Worm (Caenorhabditis elegans) whole organism, early embryonic: ENCODE measurements around the gene F56F10.1.

Source experiments
- B0310.2 ChIP-seq: sonication (generic microtip); optimal IDR thresholded peaks from 2 replicates; lab custom pipeline; 2016; ENCODE audit warnings: mild to moderate bottlenecking, missing genetic modification characterization, missing compliant biosample characterization
- F13C5.2 ChIP-seq: sonication (generic microtip); optimal IDR thresholded peaks from 2 replicates; lab custom pipeline; 2017; ENCODE audit warnings: mild to moderate bottlenecking, missing genetic modification characterization, inconsistent platforms, missing compliant biosample characterization
- aly-1 ChIP-seq: sonication (generic microtip); optimal IDR thresholded peaks from 2 replicates; lab custom pipeline; 2016; ENCODE audit warnings: missing genetic modification characterization, missing compliant biosample characterization
- ama-1 ChIP-seq: fragments of 150-350 bp; optimal IDR thresholded peaks from 2 replicates; lab custom pipeline; 2014
- ceh-13 ChIP-seq: fragments of 200-800 bp; sonication (Bioruptor generic); optimal IDR thresholded peaks from 2 replicates; lab custom pipeline; 2018; ENCODE audit warnings: mild to moderate bottlenecking, missing genetic modification characterization, missing compliant biosample characterization
- ceh-36 ChIP-seq: sonication (generic microtip); optimal IDR thresholded peaks from 2 replicates; lab custom pipeline; 2016; ENCODE audit warnings: missing genetic modification characterization, inconsistent platforms, missing compliant biosample characterization
- ets-7 ChIP-seq: sonication (generic microtip); optimal IDR thresholded peaks from 2 replicates; lab custom pipeline; 2016; ENCODE audit warnings: missing genotype, missing genetic modification characterization, missing compliant biosample characterization
- flt-1 ChIP-seq: fragments of 200-800 bp; sonication (Bioruptor generic); IDR thresholded peaks from 2 replicates; pipeline ENCODE4 v1.3.6; 2022; ENCODE audit warnings: missing genetic modification characterization, missing compliant biosample characterization
- hmbx-1 ChIP-seq: sonication (generic microtip); optimal IDR thresholded peaks from 2 replicates; lab custom pipeline; 2016; ENCODE audit warnings: mild to moderate bottlenecking, missing genetic modification characterization, missing compliant biosample characterization
- hmg-4 ChIP-seq: fragments of 200-800 bp; sonication (Bioruptor generic); optimal IDR thresholded peaks from 2 replicates; lab custom pipeline; 2018; ENCODE audit warnings: mild to moderate bottlenecking, missing genetic modification characterization, missing compliant biosample characterization
- hnd-1 ChIP-seq: sonication (generic microtip); optimal IDR thresholded peaks from 2 replicates; lab custom pipeline; 2016; ENCODE audit warnings: missing genetic modification characterization, missing compliant biosample characterization
- pes-1 ChIP-seq: fragments of 200-800 bp; sonication (Bioruptor generic); IDR thresholded peaks from 2 replicates; pipeline ENCODE4 v1.3.6; 2022; ENCODE audit warnings: missing genetic modification reagents, missing genetic modification characterization, missing compliant biosample characterization
- scrt-1 ChIP-seq: fragments of 200-800 bp; sonication (Bioruptor generic); IDR thresholded peaks from 2 replicates; pipeline ENCODE4 v1.3.6; 2022; ENCODE audit warnings: missing genetic modification characterization, missing compliant biosample characterization
- sea-1 ChIP-seq: fragments of 200-800 bp; sonication (Bioruptor generic); conservative IDR thresholded peaks from 2 replicates; pipeline ENCODE4 v1.3.6; 2022; ENCODE audit warnings: missing genetic modification characterization, missing compliant biosample characterization
- tbx-11 ChIP-seq: fragments of 200-800 bp; sonication (Bioruptor generic); IDR thresholded peaks from 2 replicates; pipeline ENCODE4 v1.3.6; 2022; ENCODE audit warnings: missing genetic modification characterization, missing compliant biosample characterization
- tbx-37 ChIP-seq: fragments of 200-800 bp; sonication (Bioruptor generic); conservative IDR thresholded peaks from 2 replicates; pipeline ENCODE4 v1.3.6; 2022; ENCODE audit warnings: missing genetic modification reagents, missing genetic modification characterization, missing compliant biosample characterization
- tra-4 ChIP-seq: sonication (generic microtip); optimal IDR thresholded peaks from 2 replicates; lab custom pipeline; 2017; ENCODE audit warnings: missing genetic modification characterization, missing compliant biosample characterization

Gene F56F10.1

DNA sequence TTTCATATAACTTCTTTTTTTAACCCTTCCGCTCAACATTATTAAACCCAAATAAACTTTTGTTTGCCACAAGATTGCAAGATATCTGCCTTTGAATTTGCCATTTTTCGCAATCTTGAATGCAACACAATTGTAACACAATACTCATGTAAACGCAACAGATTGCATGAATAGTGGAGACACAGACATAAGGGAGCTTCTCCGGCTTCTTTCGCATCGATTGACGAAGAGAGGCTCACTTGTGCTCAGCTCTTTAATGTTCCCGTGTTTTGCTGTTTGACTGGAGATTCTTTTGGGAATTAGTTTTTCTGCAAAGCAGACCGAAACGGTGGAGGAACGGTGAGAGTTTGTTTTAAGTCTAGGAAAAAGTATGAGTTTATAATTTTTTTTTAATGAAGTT is 13.0 kb upstream of the F56F10.1 start, which contains the start of gene F56F10.2:
F56F10.2 (plus strand) TSS at position 215 of the 400 bp plus-strand sequence.
- no peak for TF ChIP-seq B0310.2 (tag; lab: Kevin White, UChicago)
- TF ChIP-seq sea-1 (GFP tag; lab: Robert Waterston, UW): no peak
- no peak for TF ChIP-seq pes-1 (GFP tag; lab: Robert Waterston, UW)
- TF ChIP-seq F13C5.2 (tag; lab: Kevin White, UChicago): peak; percentile 31
- no peak for TF ChIP-seq flt-1 (GFP tag; lab: Robert Waterston, UW)

DNA sequence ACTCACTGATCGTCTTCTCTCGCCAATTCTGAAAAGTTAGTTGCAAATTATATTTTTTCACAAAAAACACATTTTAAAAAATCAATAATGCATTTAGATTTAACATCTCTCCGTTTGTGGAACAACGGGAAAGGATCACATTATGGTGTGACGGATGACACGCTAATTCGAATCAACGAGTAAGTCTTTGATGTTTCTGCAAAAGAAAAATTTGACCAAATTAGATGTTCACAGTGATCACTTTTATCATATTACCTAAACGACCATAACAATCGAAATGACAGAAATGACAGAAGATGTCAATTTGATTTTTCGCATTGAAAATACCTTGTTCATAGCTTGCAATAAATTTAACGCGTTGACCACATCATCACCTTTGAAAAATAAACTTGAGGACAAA is 11.0 kb upstream of the F56F10.1 start:
- no peak for TF ChIP-seq ceh-36 (tag; lab: Kevin White, UChicago)

DNA sequence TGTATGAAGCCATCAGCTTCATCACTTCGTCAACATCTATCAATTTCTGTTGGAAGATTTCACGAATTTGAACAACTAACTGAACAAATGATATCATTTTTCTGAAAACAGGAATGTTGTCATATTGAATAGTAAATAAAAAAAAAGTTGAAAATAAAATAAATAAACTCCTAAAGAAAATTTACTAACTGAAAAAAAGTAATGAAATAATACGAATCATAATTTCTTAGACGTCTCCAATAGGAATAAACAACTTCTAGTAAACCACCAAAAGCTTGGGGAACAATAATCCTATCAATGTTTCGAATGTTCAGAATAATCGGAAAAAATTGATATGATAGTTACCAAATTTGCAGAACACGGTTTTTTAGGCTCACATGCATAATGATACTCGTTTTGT is 8.9 kb upstream of the F56F10.1 start, which contains the start of gene cdo-1:
cdo-1 (minus strand) TSS at position 101 of the 400 bp plus-strand sequence.
- TF ChIP-seq F13C5.2 (tag; lab: Kevin White, UChicago): no peak
- no peak for TF ChIP-seq pes-1 (GFP tag; lab: Robert Waterston, UW)
- TF ChIP-seq tbx-11 (GFP tag; lab: Robert Waterston, UW): no peak
- no peak for TF ChIP-seq hnd-1 (tag; lab: Kevin White, UChicago)
- no peak for TF ChIP-seq ceh-13 (GFP tag; lab: Kevin White, UChicago)
- no peak for TF ChIP-seq B0310.2 (tag; lab: Kevin White, UChicago)
- TF ChIP-seq sea-1 (GFP tag; lab: Robert Waterston, UW): no peak
- TF ChIP-seq aly-1 (tag; lab: Kevin White, UChicago): no peak
- no peak for TF ChIP-seq scrt-1 (GFP tag; lab: Robert Waterston, UW)
- TF ChIP-seq ama-1: no peak
- TF ChIP-seq hmg-4: no peak
- no peak for TF ChIP-seq hmbx-1
- no peak for TF ChIP-seq flt-1 (GFP tag; lab: Robert Waterston, UW)
- TF ChIP-seq tbx-37 (GFP tag; lab: Robert Waterston, UW): no peak

DNA sequence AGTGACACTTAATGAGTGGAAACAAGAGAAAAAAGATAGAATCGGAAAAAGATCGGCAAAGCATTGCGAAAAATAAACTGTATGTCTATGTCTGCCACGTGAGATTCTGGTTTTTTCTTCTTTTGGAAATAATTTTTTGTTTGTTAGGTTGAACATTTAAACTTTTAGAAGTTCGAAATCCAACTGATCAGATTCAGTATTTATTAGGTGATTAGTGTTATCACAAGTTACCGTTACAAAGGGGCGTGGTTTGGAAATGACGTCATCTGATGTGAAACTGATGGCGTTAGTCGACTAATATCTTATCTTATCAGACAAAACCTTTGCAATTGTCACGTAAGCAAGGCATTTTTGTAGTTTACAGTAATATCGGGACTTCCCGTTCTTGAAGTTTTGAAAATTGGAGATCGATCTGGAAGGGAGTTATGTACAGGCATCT is 8.1 kb upstream of the F56F10.1 start:
- no peak for TF ChIP-seq B0310.2 (tag; lab: Kevin White, UChicago)
- TF ChIP-seq ets-7 (tag; lab: Kevin White, UChicago): no peak

ce11 chrX:865214-865613 is 7.2 kb upstream of the F56F10.1 start:
- TF ChIP-seq hmbx-1 (no peak), scrt-1 (GFP tag; lab: Robert Waterston, UW) (no peak), pes-1 (GFP tag; lab: Robert Waterston, UW) (peak; percentile 62), ama-1 (no peak), tbx-37 (GFP tag; lab: Robert Waterston, UW) (no peak), ceh-36 (tag; lab: Kevin White, UChicago) (no peak), sea-1 (GFP tag; lab: Robert Waterston, UW) (no peak), tra-4 (tag; lab: Kevin White, UChicago) (no peak)

DNA sequence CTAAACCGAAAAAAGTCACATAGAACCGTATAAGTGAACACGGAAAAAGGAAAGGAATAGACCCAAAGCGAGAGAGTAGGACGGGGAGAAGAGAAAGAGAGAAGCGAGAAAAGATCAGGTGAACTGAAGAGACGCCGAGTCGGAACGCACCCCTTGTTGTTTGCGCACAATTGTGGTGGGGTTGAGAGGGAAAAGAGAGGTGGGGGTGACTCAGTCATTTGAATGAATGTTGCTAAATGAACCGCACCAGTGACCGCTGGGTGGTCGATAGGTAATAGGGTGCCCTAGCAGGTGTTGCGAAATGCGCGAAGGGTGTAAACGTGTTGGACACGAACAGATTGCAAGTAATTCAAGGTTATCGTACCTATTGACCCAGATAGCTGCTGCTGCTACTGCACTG is 1.4 kb upstream of the F56F10.1 start, which contains the start of gene lgl-1:
lgl-1 (minus strand) TSS at position 70 of the 400 bp plus-strand sequence.
- TF ChIP-seq B0310.2 (tag; lab: Kevin White, UChicago) (no peak), hmg-4 (peak; percentile 90), scrt-1 (GFP tag; lab: Robert Waterston, UW) (0 out of 2 replicates have a peak, but pooled peaks have one; percentile 41), hmbx-1 (no peak), tbx-37 (GFP tag; lab: Robert Waterston, UW) (no peak), F13C5.2 (tag; lab: Kevin White, UChicago) (peak; percentile 45), tra-4 (tag; lab: Kevin White, UChicago) (no peak)

ce11 chrX:873634-874033 is 1.2 kb downstream of the F56F10.1 start:
- TF ChIP-seq flt-1 (GFP tag; lab: Robert Waterston, UW) (no peak), tbx-37 (GFP tag; lab: Robert Waterston, UW) (no peak), ets-7 (tag; lab: Kevin White, UChicago) (no peak), hmbx-1 (no peak), tra-4 (tag; lab: Kevin White, UChicago) (no peak), sea-1 (GFP tag; lab: Robert Waterston, UW) (no peak)

- no peak for TF ChIP-seq ceh-13 (GFP tag; lab: Kevin White, UChicago)
- TF ChIP-seq flt-1 (GFP tag; lab: Robert Waterston, UW): no peak
- TF ChIP-seq aly-1 (tag; lab: Kevin White, UChicago): no peak
- TF ChIP-seq hmg-4: peak; percentile 62
- TF ChIP-seq sea-1 (GFP tag; lab: Robert Waterston, UW): no peak
- TF ChIP-seq hnd-1 (tag; lab: Kevin White, UChicago): no peak
- TF ChIP-seq ets-7 (tag; lab: Kevin White, UChicago): no peak
- no peak for TF ChIP-seq pes-1 (GFP tag; lab: Robert Waterston, UW)
- no peak for TF ChIP-seq tra-4 (tag; lab: Kevin White, UChicago)
- TF ChIP-seq hmbx-1: no peak
- no peak for TF ChIP-seq B0310.2 (tag; lab: Kevin White, UChicago)
- peak; percentile 54 for TF ChIP-seq F13C5.2 (tag; lab: Kevin White, UChicago)
- no peak for TF ChIP-seq ama-1
- TF ChIP-seq tbx-37 (GFP tag; lab: Robert Waterston, UW): no peak; the same call in 1 of the 2 replicates
- no peak for TF ChIP-seq tbx-11 (GFP tag; lab: Robert Waterston, UW)
Measured at ce11 chrX:876935-877334, 4.5 kb downstream of the F56F10.1 start, which contains the start of gene ZC13.1. Gene ZC13.1, plus strand, starts transcription at chrX:877239.
